Fruit fly (Drosophila melanogaster) ovary, adult (tissue): ENCODE data around the gene Awh.

ENCODE experiments used
- CG17801 ChIP-seq: fragments of 200-800 bp; optimal IDR thresholded peaks from 2 replicates; lab custom pipeline; 2019; ENCODE audit warnings: missing biosample characterization, mild to moderate bottlenecking, missing genetic modification characterization, moderate library complexity; ENCODE audit not compliant: partially characterized antibody

Awh gene

dm6 chr3L:3898978-3899377 is 53.0 kb downstream of the Awh start, which contains the start of gene Ccz1:
TSS of gene Ccz1 (minus strand) at chr3L:3899156.
- no peak for TF ChIP-seq CG17801 (GFP tag; lab: Kevin White, UChicago)

DNA sequence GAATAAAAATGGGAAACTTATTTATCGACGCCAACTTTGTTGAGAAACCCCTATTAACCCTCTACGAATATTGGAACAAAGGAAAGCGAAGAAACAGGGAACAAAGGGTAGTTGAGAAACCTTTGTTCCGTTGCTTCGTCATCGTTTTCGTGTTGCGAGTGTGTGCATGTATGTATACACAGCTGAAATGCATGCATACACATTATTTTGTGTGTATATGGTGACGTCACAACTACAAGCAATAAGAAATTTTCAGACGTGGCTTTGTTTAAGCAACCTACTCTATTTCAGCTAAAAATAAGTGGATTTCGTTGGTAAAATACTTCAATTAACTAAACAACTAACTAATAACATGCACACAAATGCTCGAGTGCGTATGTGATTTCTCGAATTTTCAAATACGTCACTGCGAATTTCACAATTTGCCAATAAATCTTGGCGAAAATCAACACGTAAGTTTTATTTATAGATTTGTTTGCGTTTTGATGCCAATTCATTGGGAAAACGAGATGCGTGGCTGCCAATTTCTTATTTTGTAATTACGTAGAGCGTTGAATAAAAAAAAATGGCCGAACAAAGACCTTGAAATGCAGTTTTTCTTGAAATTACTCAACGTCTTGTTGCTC is 56.0 kb downstream of the Awh start:
- peak; percentile 56 for TF ChIP-seq CG17801 (GFP tag; lab: Kevin White, UChicago)

DNA sequence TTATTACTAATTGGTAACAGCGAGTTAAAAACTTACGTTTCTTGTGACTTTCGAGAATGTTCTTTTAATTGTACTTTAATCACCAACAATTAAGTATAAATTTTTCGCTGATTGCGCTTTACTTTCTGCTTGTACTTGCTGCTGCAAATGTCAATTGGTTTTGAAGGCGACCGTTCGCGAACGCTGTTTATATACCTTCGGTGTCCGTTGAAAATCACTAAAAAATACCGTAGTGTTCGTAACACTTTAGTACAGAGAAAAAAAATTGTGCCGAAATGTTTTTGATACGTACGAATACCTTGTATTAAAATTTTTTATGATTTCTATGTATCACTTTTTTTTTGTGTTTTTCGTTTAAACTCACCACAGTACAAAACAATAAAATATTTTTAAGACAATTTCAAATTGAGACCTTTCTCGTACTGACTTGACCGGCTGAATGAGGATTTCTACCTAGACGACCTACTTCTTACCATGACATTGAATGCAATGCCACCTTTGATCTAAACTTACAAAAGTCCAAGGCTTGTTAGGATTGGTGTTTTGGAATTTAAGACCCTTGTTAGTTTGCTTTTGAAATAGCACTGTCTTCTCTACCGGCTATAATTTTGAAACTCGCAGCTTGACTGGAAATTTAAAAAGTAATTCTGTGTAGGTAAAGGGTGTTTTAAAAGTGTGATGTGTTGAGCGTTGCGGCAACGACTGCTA is 56.6 kb downstream of the Awh start, which contains the start of gene Ubi-p63E:
TSS of gene Ubi-p63E (minus strand) at position 694 of the 708 bp plus-strand sequence.
- peak; percentile 44 for TF ChIP-seq CG17801 (GFP tag; lab: Kevin White, UChicago)

- TF ChIP-seq CG17801 (GFP tag; lab: Kevin White, UChicago) = no peak
Observed at dm6 chr3L:3903301-3903700, 57.3 kb downstream of the Awh start, which contains the start of gene Sc2. TSS of gene Sc2 (plus strand) at chr3L:3903492.

DNA sequence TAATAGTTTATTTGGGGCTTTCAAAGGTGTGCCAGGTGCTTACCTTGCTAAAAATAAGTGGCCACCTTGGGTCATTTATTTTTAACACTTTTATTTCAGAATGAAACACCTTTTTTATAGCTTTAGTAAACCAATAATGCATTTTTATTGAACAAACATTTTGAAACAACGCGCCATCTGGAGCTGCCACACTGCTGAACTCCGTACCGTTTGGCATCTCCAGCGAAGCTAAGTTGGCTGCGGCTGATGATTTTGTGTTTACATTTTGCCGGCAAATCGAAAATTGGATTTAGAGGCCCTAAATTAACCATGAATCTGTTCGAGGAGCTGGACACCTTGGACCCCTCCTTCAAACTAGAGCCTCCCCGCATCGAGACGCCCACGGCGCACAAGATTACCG is 59.1 kb downstream of the Awh start, which contains the start of gene ida:
TSS of gene ida (plus strand) at position 234 of the 400 bp plus-strand sequence.
- peak; percentile 52 for TF ChIP-seq CG17801 (GFP tag; lab: Kevin White, UChicago)

DNA sequence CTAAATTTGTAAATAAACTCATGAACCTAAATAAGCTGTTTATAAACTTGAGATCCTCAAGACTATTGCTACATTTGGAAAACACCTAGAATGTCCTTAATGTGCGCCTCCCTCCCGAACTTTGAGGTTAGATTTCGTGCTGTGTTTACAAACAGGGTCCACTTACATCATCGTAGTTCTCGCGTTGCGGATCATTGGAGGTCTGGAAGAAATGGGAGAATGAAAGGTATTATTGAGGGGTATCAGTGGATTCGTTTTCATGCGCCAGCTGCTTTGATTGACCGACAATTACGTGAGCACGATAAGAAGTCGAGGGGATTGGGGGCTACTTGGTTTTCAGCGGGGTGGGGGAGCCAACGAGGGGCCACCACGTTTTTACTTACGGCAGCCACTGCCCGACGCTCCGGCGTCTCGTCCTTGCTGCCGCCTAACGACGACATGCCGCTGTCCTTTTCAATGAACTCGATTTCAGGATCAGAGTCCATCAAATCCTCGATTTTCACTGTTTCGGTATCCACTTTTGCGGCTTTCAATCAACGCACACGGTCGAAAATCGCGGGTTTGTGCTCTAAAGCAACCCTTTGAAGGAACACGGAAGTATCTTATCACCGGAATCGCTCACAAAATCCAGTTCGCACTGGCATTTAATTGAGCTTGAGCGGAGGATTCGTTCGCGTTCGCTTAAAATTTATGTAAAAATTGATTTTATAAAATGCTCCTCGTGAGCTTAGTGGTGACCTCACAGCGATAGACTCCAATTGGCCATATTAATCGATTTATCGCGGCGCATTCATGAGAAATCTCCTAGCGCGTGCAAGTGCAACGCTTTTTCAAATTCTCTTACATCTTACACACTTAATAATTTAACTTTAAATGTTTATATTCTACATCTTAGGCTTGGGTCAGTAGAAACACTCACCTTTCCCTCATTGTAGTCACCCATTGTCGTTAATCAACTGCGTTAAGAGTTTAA is 63.1 kb downstream of the Awh start:
- no peak for TF ChIP-seq CG17801 (GFP tag; lab: Kevin White, UChicago)

DNA sequence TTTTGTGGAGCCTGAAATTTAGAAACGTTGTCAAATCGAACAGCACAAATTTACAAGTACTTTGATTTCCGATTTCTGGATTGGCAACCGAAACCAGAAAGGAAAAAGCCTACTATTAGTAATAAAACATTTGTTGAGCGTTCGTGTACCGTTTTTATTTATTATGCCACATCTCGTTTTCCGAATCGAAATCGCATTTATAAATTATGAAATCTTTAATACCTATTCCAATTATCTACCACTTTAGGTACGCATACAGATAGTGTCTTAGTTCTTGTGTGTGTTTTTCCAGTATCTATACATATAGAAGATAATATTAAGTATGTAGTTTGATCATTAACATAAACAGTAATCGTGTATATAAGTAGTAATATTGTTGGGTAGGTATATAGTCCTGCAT is 63.8 kb downstream of the Awh start, which contains the start of gene mge:
TSS of gene mge (minus strand) at position 101 of the 400 bp plus-strand sequence.
- TF ChIP-seq CG17801 (GFP tag; lab: Kevin White, UChicago) = no peak
